Worm (Caenorhabditis elegans) whole organism, midembryonic: ENCODE results near the gene cyh-1.

Experiments
- T22C8.4 ChIP-seq: fragments of 200-800 bp; sonication (Bioruptor generic); IDR thresholded peaks from 2 replicates; pipeline ENCODE4 v1.3.6; 2022; ENCODE audit warnings: missing genetic modification characterization, missing compliant biosample characterization
- cog-1 ChIP-seq: sonication (generic microtip); optimal IDR thresholded peaks from 2 replicates; lab custom pipeline; 2016; ENCODE audit warnings: missing genetic modification characterization, missing compliant biosample characterization
- flt-1 ChIP-seq: fragments of 200-800 bp; sonication (Bioruptor generic); IDR thresholded peaks from 2 replicates; pipeline ENCODE4 v1.3.6; 2022; ENCODE audit warnings: missing genetic modification characterization, missing compliant biosample characterization
- klf-2 ChIP-seq: fragments of 200-800 bp; sonication (Bioruptor generic); conservative IDR thresholded peaks from 2 replicates; pipeline ENCODE4 v1.3.6; 2022; ENCODE audit warnings: missing genetic modification reagents, missing genetic modification characterization, missing compliant biosample characterization
- med-1 ChIP-seq: sonication (generic microtip); optimal IDR thresholded peaks from 2 replicates; lab custom pipeline; 2017; ENCODE audit warnings: missing genetic modification characterization, mild to moderate bottlenecking, missing compliant biosample characterization, antibody characterized with exemption, missing genetic modification reagents; ENCODE audit not compliant: insufficient read depth
- ref-1 ChIP-seq: fragments of 200-800 bp; sonication (Bioruptor generic); conservative IDR thresholded peaks from 2 replicates; pipeline ENCODE4 v1.3.6; 2022; ENCODE audit warnings: missing genetic modification reagents, missing genetic modification characterization, missing compliant biosample characterization
- tab-1 ChIP-seq: fragments of 200-800 bp; sonication (Bioruptor generic); IDR thresholded peaks from 2 replicates; pipeline ENCODE4 v1.3.6; 2022; ENCODE audit warnings: missing genetic modification characterization, missing compliant biosample characterization
- ztf-23 ChIP-seq: fragments of 200-800 bp; sonication (Bioruptor generic); IDR thresholded peaks from 2 replicates; pipeline ENCODE4 v1.3.6; 2022; ENCODE audit warnings: missing genetic modification reagents, missing genetic modification characterization, missing compliant biosample characterization
- ztf-29 ChIP-seq: fragments of 200-800 bp; sonication (Bioruptor generic); IDR thresholded peaks from 2 replicates; pipeline ENCODE4 v1.3.6; 2022; ENCODE audit warnings: missing genetic modification reagents, missing genetic modification characterization, missing compliant biosample characterization

Gene cyh-1

DNA sequence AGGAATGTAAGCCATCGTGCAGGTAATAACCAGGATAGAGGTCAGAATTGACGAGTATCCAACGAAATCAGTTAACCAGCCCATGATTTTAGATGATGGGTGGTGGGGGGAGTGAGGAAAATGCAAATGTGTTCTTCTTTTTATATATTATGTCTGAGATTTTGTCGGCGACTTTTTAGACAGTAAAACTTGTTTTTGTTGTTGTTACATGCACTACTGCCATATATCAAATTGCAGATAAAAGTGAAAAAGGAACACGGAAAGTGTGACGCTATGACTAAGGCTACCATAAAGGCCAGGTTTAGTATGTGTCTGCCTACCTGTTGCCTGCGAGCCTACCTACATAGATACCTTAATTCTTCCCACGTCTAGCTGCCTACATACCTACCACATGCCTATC, 19.3 kb downstream of the cyh-1 start, which contains the start of gene col-72:
col-72 (minus strand) TSS at position 101 of the 400 bp plus-strand sequence.
- no peak for TF ChIP-seq T22C8.4 (GFP tag; lab: Robert Waterston, UW)

DNA sequence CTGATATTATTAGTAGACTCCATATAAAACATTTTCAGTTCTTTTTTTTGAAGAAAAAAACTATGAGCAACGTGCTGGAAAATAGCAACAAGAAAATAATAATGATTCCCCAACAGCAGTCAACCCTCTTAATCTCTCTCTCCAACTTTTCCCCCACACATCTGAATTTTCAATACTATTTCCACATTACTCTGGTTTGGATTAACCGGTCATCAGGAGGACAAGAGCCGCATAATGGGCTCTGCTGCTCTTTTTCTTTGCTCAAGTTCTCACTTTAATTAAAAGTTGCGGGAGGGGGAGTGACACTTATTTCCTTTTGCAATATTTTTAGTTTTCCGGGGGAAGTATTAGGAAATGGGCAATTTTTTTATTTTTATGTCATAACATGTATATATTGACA, 22.6 kb downstream of the cyh-1 start:
- no peak for TF ChIP-seq ztf-29 (GFP tag; lab: Robert Waterston, UW)
- TF ChIP-seq ref-1 (GFP tag; lab: Robert Waterston, UW) = no peak
- no peak for TF ChIP-seq klf-2
- no peak for TF ChIP-seq tab-1 (GFP tag; lab: Robert Waterston, UW)
- TF ChIP-seq ztf-23 = no peak
- no peak for TF ChIP-seq flt-1
- TF ChIP-seq cog-1 = no peak
- TF ChIP-seq med-1 = no peak
- TF ChIP-seq T22C8.4 (GFP tag; lab: Robert Waterston, UW) = no peak

DNA sequence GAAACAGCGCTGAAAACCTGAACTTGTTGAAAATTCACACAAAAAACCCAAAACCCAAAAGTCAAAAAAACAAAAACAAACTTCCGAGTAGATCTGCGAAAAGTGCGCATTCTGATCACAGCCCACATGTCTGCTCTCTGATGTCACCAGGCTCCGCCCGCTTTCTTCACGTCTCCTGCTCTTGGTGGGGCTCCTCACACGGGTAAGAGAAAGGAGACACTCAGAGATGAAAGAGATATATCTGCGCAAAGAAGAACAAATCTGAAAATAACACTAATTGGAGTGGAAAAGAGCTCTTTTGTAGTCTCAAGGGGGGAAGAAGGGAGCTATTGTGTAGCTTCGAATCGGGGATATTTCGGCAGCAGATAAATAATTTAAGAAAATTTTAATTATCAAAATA, 23.4 kb downstream of the cyh-1 start, which contains the start of gene ncs-6:
ncs-6 (minus strand) TSS at position 261 of the 400 bp plus-strand sequence.
- TF ChIP-seq flt-1 (no peak), T22C8.4 (GFP tag; lab: Robert Waterston, UW) (no peak), cog-1 (no peak), med-1 (no peak), tab-1 (GFP tag; lab: Robert Waterston, UW) (no peak), ztf-29 (GFP tag; lab: Robert Waterston, UW) (no peak), ztf-23 (no peak), klf-2 (no peak), ref-1 (GFP tag; lab: Robert Waterston, UW) (no peak)

DNA sequence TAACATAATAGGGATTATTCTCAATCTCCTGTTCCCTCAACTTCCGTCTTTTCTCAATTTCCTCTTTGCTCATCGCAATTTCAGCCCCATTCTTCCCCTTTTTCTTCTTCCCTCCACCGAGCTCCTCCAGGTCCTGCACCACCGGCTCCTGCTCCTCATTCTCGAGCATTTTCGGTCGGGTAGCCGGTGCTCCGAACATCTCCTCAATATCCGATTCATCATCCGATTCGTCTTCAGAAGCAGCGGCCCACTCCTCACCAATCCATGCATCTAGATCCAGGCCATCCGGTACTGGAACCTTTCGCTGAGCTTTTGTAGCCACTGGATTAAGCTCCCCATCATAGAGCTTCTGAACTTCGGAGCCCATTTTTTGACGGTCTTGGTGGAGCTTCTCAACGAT, 35.3 kb downstream of the cyh-1 start:
- TF ChIP-seq tab-1 (GFP tag; lab: Robert Waterston, UW) = no peak
- TF ChIP-seq ztf-23 = no peak
- no peak for TF ChIP-seq klf-2

DNA sequence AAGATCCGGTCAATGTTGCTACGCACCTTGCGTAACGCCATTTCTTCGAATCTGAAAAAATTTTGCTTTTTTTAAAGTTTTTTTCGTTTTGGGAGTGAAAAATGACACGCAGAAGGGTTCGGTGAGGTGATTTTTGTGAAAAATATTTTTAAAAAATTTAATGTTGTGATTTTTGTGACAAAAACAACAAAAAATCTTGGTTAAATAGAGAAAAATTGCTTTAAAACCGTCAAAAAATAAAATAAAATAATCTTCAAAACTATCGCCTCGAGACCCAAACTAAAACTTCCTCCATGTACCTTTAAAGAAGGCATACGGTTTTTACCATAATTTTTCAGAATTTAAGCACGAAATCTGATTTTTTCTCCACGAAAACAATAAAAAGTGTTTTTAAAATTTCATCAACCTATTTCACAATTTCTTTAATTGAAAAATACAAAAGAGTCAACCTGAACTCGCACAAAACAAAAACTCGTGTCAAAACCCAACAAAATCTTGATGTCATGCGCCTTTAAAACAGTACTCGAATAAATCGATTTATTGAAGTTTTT, 41.6 kb downstream of the cyh-1 start, which contains the start of gene apd-3:
apd-3 (minus strand) TSS at position 51 of the 551 bp plus-strand sequence.
- no peak for TF ChIP-seq klf-2
- TF ChIP-seq cog-1 = no peak
- no peak for TF ChIP-seq ztf-23
- no peak for TF ChIP-seq ref-1 (GFP tag; lab: Robert Waterston, UW)
- TF ChIP-seq med-1 = no peak
- no peak for TF ChIP-seq T22C8.4 (GFP tag; lab: Robert Waterston, UW)
- no peak for TF ChIP-seq tab-1 (GFP tag; lab: Robert Waterston, UW)
- TF ChIP-seq flt-1 = no peak
- TF ChIP-seq ztf-29 (GFP tag; lab: Robert Waterston, UW) = no peak

DNA sequence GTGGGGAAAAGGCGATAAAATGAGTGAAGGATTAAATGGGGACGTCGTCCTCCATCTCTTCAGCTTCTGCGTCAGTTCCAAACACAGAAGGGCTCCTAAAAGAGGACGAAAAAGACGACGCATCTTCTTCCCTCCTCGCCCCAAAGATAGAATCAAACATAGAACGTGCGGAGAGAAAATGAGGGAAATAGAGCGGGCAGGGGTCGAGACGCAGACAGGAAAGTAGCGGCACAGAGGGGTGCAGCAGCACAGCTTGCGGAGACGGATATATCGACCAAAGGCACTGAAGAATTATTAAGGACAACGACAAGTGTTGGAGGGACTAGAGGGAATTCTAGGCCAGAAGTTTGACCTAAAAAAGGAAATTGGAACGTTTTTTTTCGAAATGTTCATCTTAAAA, 42.5 kb downstream of the cyh-1 start:
- TF ChIP-seq ztf-23 (no peak), cog-1 (no peak), ztf-29 (GFP tag; lab: Robert Waterston, UW) (no peak; the same call in 1 of the 2 replicates), ref-1 (GFP tag; lab: Robert Waterston, UW) (no peak), klf-2 (no peak)

DNA sequence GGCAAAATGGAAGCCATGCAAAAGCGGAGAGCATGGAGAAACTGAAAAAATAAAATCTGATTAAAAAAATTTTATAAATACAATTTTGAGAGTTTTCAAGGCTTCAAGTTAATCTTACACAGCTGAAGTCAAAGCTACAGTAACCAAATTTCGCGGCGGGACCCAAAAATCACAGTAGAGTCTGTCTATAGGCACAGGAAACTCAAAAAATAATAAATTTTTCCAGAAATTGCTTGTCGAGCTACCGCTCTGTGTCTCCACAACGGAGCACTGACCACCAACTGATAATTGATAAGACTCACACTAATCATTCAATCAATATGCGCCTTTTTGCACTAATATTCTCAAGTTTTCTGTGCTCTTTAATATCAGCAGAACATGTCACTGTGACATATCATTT, 45.5 kb downstream of the cyh-1 start, which contains the start of gene W10G11.19:
W10G11.19 (plus strand) TSS at position 301 of the 400 bp plus-strand sequence.
- TF ChIP-seq med-1 (no peak), ztf-29 (GFP tag; lab: Robert Waterston, UW) (no peak), tab-1 (GFP tag; lab: Robert Waterston, UW) (no peak), cog-1 (no peak), ztf-23 (no peak), klf-2 (no peak), T22C8.4 (GFP tag; lab: Robert Waterston, UW) (no peak), flt-1 (no peak), ref-1 (GFP tag; lab: Robert Waterston, UW) (no peak)

DNA sequence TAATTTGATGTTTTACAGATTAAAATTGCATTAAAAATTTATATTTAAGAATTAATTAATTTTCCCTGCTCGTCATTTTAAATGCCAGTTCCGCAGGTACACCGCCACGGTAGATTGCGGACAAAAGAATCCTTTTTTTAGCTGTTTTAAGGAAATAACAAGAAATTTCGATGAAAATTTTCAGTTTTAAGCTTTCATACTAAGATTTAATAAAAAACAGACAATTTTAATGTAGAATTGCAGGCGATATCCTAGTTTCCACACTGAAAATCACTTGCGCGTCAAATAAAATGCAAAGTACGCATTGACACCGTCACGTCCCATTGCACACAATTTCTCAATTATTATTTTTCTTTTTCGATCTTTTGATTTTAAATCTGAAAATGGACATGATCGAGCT, 48.6 kb downstream of the cyh-1 start, which contains the start of gene dnc-3:
dnc-3 (plus strand) TSS at position 272 of the 400 bp plus-strand sequence.
- TF ChIP-seq flt-1 (no peak), cog-1 (peak; percentile 27)

DNA sequence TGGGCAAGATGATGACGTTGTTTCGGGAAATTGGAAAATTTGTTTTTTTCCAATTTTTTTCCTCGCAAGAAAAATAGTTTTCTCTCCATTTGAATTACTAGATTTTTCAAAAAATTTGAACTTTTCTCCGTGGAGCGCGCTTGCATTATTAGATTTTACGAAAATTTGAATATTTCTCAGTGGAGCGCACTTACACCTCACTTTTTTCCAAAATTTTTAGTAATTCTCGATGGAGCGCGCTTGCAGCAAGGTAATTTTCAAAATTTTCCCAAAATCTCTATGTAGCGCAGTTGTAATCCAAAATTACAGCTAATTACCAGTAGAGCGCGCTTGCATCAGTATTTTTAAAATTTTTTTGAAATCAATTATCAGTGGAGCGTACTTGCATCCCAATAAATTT, 49.9 kb downstream of the cyh-1 start:
- TF ChIP-seq tab-1 (GFP tag; lab: Robert Waterston, UW) = no peak
- no peak for TF ChIP-seq ref-1 (GFP tag; lab: Robert Waterston, UW)
- no peak for TF ChIP-seq cog-1
- TF ChIP-seq klf-2 = no peak
- TF ChIP-seq med-1 = no peak
- TF ChIP-seq ztf-29 (GFP tag; lab: Robert Waterston, UW) = no peak
- no peak for TF ChIP-seq flt-1
- TF ChIP-seq ztf-23 = no peak

DNA sequence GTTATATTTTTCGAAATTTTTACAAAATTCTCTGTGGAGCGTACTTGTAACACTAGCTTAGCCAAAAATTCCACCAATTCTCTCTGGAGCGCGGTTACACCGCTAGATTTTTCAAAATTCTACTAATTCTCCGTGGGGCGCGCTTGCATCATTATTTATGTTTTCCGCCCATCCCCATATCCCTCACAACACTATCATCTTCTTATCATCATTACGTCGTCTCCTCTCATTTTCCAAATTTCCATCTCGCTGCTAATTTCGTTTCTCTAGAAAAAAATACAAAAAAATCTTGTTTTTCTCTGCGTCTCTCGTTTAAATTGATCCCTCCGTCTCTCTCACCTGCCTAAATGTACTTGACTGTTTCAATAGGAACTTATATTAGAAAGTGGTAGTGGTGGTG, 50.5 kb downstream of the cyh-1 start:
- TF ChIP-seq ztf-23 = no peak
- TF ChIP-seq cog-1 = no peak
- no peak for TF ChIP-seq ref-1 (GFP tag; lab: Robert Waterston, UW)
- no peak for TF ChIP-seq ztf-29 (GFP tag; lab: Robert Waterston, UW)
- no peak for TF ChIP-seq T22C8.4 (GFP tag; lab: Robert Waterston, UW)
- TF ChIP-seq med-1 = no peak
- no peak for TF ChIP-seq flt-1
- TF ChIP-seq klf-2 = no peak
- no peak for TF ChIP-seq tab-1 (GFP tag; lab: Robert Waterston, UW)

DNA sequence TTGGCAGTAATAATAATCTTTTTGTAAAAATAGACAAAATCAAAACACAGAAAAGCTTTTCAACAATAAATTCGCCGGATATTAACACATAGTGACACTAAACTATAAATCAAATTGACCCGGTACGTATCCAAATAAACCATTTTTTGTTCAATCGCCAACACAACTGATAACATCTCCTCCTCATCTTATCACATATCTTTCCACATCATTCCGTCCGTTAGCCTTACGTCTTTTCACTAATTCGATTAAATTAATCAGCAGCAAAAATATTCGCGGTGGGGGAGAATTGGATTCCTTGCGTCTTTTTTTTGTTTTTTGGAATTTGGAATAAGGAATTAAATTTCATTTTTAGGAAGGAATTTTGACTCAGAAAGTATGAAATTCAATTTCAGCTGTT, 51.8 kb downstream of the cyh-1 start:
- TF ChIP-seq tab-1 (GFP tag; lab: Robert Waterston, UW) (no peak), T22C8.4 (GFP tag; lab: Robert Waterston, UW) (no peak), med-1 (no peak), klf-2 (no peak), ztf-29 (GFP tag; lab: Robert Waterston, UW) (no peak), ztf-23 (no peak), flt-1 (no peak), cog-1 (no peak), ref-1 (GFP tag; lab: Robert Waterston, UW) (no peak)
